Worm (Caenorhabditis elegans) whole organism, mixed stage, embryonic: ENCODE results near the gene C54E10.10.

Experiments used
- M03D4.4 ChIP-seq: sonication (generic microtip); optimal IDR thresholded peaks from 2 replicates; lab custom pipeline; 2017; ENCODE audit warnings: mild to moderate bottlenecking, missing genetic modification characterization, missing compliant biosample characterization
- bed-3 ChIP-seq: fragments of 200-800 bp; sonication (Bioruptor generic); optimal IDR thresholded peaks from 3 replicates; lab custom pipeline; 2018; ENCODE audit warnings: mild to moderate bottlenecking, missing genetic modification characterization, moderate library complexity, missing compliant biosample characterization
- ceh-39 ChIP-seq: fragments of 150-350 bp; optimal IDR thresholded peaks from 2 replicates; lab custom pipeline; 2014; ENCODE audit warnings: missing biosample characterization, missing genetic modification characterization
- ces-1 ChIP-seq: fragments of 150-350 bp; optimal IDR thresholded peaks from 2 replicates; lab custom pipeline; 2014; ENCODE audit warnings: missing biosample characterization, missing genetic modification reagents, missing genetic modification characterization
- cnd-1 ChIP-seq: fragments of 200-800 bp; sonication (Bioruptor generic); optimal IDR thresholded peaks from 2 replicates; lab custom pipeline; 2018; ENCODE audit warnings: mild to moderate bottlenecking, missing genetic modification characterization, missing compliant biosample characterization
- drap-1 ChIP-seq: fragments of 200-800 bp; sonication (Bioruptor generic); optimal IDR thresholded peaks from 3 replicates; lab custom pipeline; 2018; ENCODE audit warnings: mild to moderate bottlenecking, missing genetic modification characterization, missing compliant biosample characterization
- elt-1 ChIP-seq: sonication (generic microtip); optimal IDR thresholded peaks from 2 replicates; lab custom pipeline; 2017; ENCODE audit warnings: missing genetic modification characterization, mild to moderate bottlenecking, missing compliant biosample characterization, antibody characterized with exemption, moderate library complexity, borderline replicate concordance; ENCODE audit not compliant: insufficient read depth
- elt-3 ChIP-seq: fragments of 150-350 bp; optimal IDR thresholded peaks from 2 replicates; lab custom pipeline; 2014; ENCODE audit warnings: missing biosample characterization, missing genetic modification characterization
- flh-1 ChIP-seq: fragments of 200-800 bp; sonication (Bioruptor generic); optimal IDR thresholded peaks from 2 replicates; lab custom pipeline; 2018; ENCODE audit warnings: mild to moderate bottlenecking, missing genetic modification characterization, moderate library complexity, missing compliant biosample characterization
- ham-2 ChIP-seq: fragments of 200-800 bp; sonication (Bioruptor generic); optimal IDR thresholded peaks from 2 replicates; lab custom pipeline; 2018; ENCODE audit warnings: mild to moderate bottlenecking, missing genetic modification characterization, missing compliant biosample characterization
- hlh-1 ChIP-seq: fragments of 150-350 bp; optimal IDR thresholded peaks from 2 replicates; lab custom pipeline; 2014; ENCODE audit warnings: missing biosample characterization, missing genetic modification reagents, missing genetic modification characterization
- lin-13 ChIP-seq: fragments of 150-350 bp; optimal IDR thresholded peaks from 2 replicates; lab custom pipeline; 2014; ENCODE audit warnings: missing biosample characterization, missing genetic modification characterization
- lin-32 ChIP-seq: fragments of 200-800 bp; sonication (Bioruptor generic); optimal IDR thresholded peaks from 2 replicates; lab custom pipeline; 2018; ENCODE audit warnings: mild to moderate bottlenecking, missing genetic modification characterization, missing compliant biosample characterization
- lsy-2 ChIP-seq: fragments of 150-350 bp; optimal IDR thresholded peaks from 2 replicates; lab custom pipeline; 2014; ENCODE audit warnings: missing biosample characterization, missing genetic modification characterization
- mep-1 ChIP-seq: fragments of 150-350 bp; optimal IDR thresholded peaks from 2 replicates; lab custom pipeline; 2017; ENCODE audit warnings: missing biosample characterization, missing genetic modification reagents, missing genetic modification characterization, inconsistent platforms
- mls-2 ChIP-seq: sonication (generic microtip); optimal IDR thresholded peaks from 2 replicates; lab custom pipeline; 2016; ENCODE audit warnings: mild to moderate bottlenecking, missing genetic modification characterization, moderate library complexity, missing compliant biosample characterization
- nhr-12 ChIP-seq: fragments of 150-350 bp; optimal IDR thresholded peaks from 2 replicates; lab custom pipeline; 2014; ENCODE audit warnings: missing biosample characterization, missing genetic modification characterization
- nhr-2 ChIP-seq: fragments of 150-350 bp; optimal IDR thresholded peaks from 2 replicates; lab custom pipeline; 2014; ENCODE audit warnings: missing biosample characterization, missing genetic modification characterization
- nhr-237 ChIP-seq: fragments of 150-350 bp; optimal IDR thresholded peaks from 2 replicates; lab custom pipeline; 2014; ENCODE audit warnings: missing biosample characterization, missing genetic modification characterization
- nhr-28 ChIP-seq: fragments of 150-350 bp; optimal IDR thresholded peaks from 2 replicates; lab custom pipeline; 2014; ENCODE audit warnings: missing biosample characterization, missing genetic modification characterization
- nhr-76 ChIP-seq: sonication (generic microtip); optimal IDR thresholded peaks from 2 replicates; lab custom pipeline; 2017; ENCODE audit warnings: missing biosample characterization, missing genetic modification characterization
- pha-4 ChIP-seq: fragments of 150-350 bp; optimal IDR thresholded peaks from 2 replicates; lab custom pipeline; 2018; ENCODE audit warnings: missing biosample characterization, missing genetic modification reagents, missing genetic modification characterization
- sem-2 ChIP-seq: fragments of 200-800 bp; sonication (Bioruptor generic); optimal IDR thresholded peaks from 2 replicates; lab custom pipeline; 2018; ENCODE audit warnings: mild to moderate bottlenecking, missing genetic modification characterization, missing compliant biosample characterization
- sptf-1 ChIP-seq: sonication (generic microtip); optimal IDR thresholded peaks from 2 replicates; lab custom pipeline; 2017; ENCODE audit warnings: mild to moderate bottlenecking, missing genetic modification characterization, moderate library complexity, missing compliant biosample characterization
- tbx-8 ChIP-seq: fragments of 200-800 bp; sonication (Bioruptor generic); optimal IDR thresholded peaks from 2 replicates; lab custom pipeline; 2018; ENCODE audit warnings: mild to moderate bottlenecking, missing genetic modification characterization, moderate library complexity, missing compliant biosample characterization
- unc-120 ChIP-seq: sonication (generic microtip); optimal IDR thresholded peaks from 2 replicates; lab custom pipeline; 2017; ENCODE audit warnings: missing genetic modification characterization, missing compliant biosample characterization; ENCODE audit not compliant: poor library complexity, severe bottlenecking
- unc-39 ChIP-seq: fragments of 150-350 bp; optimal IDR thresholded peaks from 2 replicates; lab custom pipeline; 2014; ENCODE audit warnings: missing biosample characterization, missing genetic modification characterization
- unc-62 ChIP-seq: fragments of 150-350 bp; optimal IDR thresholded peaks from 2 replicates; lab custom pipeline; 2014; ENCODE audit warnings: missing biosample characterization, missing genetic modification reagents, missing genetic modification characterization
- zip-8 ChIP-seq: fragments of 150-350 bp; optimal IDR thresholded peaks from 2 replicates; lab custom pipeline; 2014; ENCODE audit warnings: missing biosample characterization, missing genetic modification characterization
- ztf-11 ChIP-seq: fragments of 150-350 bp; optimal IDR thresholded peaks from 2 replicates; lab custom pipeline; 2014; ENCODE audit warnings: missing biosample characterization, missing genetic modification characterization

The C54E10.10 gene

ce11 chrV:18803260-18803659 is at the start of gene C54E10.10:
Gene C54E10.10 (minus strand): TSS chrV:18803360.
- no peak for TF ChIP-seq elt-1 (tag; lab: Kevin White, UChicago)
- no peak for TF ChIP-seq pha-4 (tag; lab: Kevin White, UChicago)
- no peak for TF ChIP-seq bed-3 (GFP tag; lab: Kevin White, UChicago)
- TF ChIP-seq, all 35 proteins: peak for 0

- no peak for TF ChIP-seq nhr-12 (tag; lab: Kevin White, UChicago)
- TF ChIP-seq nhr-237 (tag; lab: Kevin White, UChicago): no peak
- TF ChIP-seq nhr-76 (tag; lab: Kevin White, UChicago): no peak
- TF ChIP-seq tbx-8 (GFP tag; lab: Kevin White, UChicago): no peak
- no peak for TF ChIP-seq lin-13 (tag; lab: Kevin White, UChicago)
- no peak for TF ChIP-seq ces-1 (GFP tag; lab: Kevin White, UChicago)
- TF ChIP-seq drap-1 (GFP tag; lab: Kevin White, UChicago): no peak
- TF ChIP-seq lin-32 (GFP tag; lab: Kevin White, UChicago): no peak
- no peak for TF ChIP-seq sptf-1 (tag; lab: Kevin White, UChicago)
- no peak for TF ChIP-seq elt-1 (tag; lab: Kevin White, UChicago)
- no peak for TF ChIP-seq flh-1
- TF ChIP-seq ztf-11 (tag; lab: Kevin White, UChicago): no peak
- no peak for TF ChIP-seq pha-4 (tag; lab: Kevin White, UChicago)
- TF ChIP-seq bed-3 (GFP tag; lab: Kevin White, UChicago): no peak
- TF ChIP-seq unc-62: no peak
- TF ChIP-seq zip-8 (tag; lab: Kevin White, UChicago): no peak
Observed at ce11 chrV:18848578-18848977, 45.4 kb upstream of the C54E10.10 start.

ce11 chrV:18846480-18846879 is 43.3 kb upstream of the C54E10.10 start, which contains the start of gene nhr-230:
Gene nhr-230 (plus strand): TSS chrV:18846780.
- TF ChIP-seq nhr-76 (tag; lab: Kevin White, UChicago): no peak
- TF ChIP-seq nhr-237 (tag; lab: Kevin White, UChicago): no peak
- TF ChIP-seq lin-32 (GFP tag; lab: Kevin White, UChicago): no peak
- no peak for TF ChIP-seq elt-3 (tag; lab: Kevin White, UChicago)
- TF ChIP-seq lsy-2 (tag; lab: Kevin White, UChicago): no peak

ce11 chrV:18842468-18842867 is 39.3 kb upstream of the C54E10.10 start:
- TF ChIP-seq M03D4.4: no peak
- no peak for TF ChIP-seq mep-1
- no peak for TF ChIP-seq nhr-237 (tag; lab: Kevin White, UChicago)
- no peak for TF ChIP-seq drap-1 (GFP tag; lab: Kevin White, UChicago)
- no peak for TF ChIP-seq flh-1
- no peak for TF ChIP-seq cnd-1
- no peak for TF ChIP-seq tbx-8 (GFP tag; lab: Kevin White, UChicago)
- no peak for TF ChIP-seq nhr-28 (tag; lab: Kevin White, UChicago)
- TF ChIP-seq lsy-2 (tag; lab: Kevin White, UChicago): no peak
- no peak for TF ChIP-seq ceh-39 (tag; lab: Kevin White, UChicago)
- TF ChIP-seq unc-39 (tag; lab: Kevin White, UChicago): no peak
- no peak for TF ChIP-seq nhr-2 (tag; lab: Kevin White, UChicago)
- TF ChIP-seq elt-3 (tag; lab: Kevin White, UChicago): no peak

- TF ChIP-seq sem-2 (GFP tag; lab: Kevin White, UChicago) (no peak), ztf-11 (tag; lab: Kevin White, UChicago) (no peak), mls-2 (tag; lab: Kevin White, UChicago) (no peak), bed-3 (GFP tag; lab: Kevin White, UChicago) (no peak), sptf-1 (tag; lab: Kevin White, UChicago) (no peak), hlh-1 (tag; lab: Kevin White, UChicago) (no peak), unc-120 (tag; lab: Kevin White, UChicago) (no peak), elt-3 (tag; lab: Kevin White, UChicago) (no peak), ham-2 (GFP tag; lab: Kevin White, UChicago) (no peak), pha-4 (tag; lab: Kevin White, UChicago) (no peak), unc-62 (no peak), M03D4.4 (no peak), drap-1 (GFP tag; lab: Kevin White, UChicago) (no peak), lsy-2 (tag; lab: Kevin White, UChicago) (no peak)
Observed at ce11 chrV:18838799-18839354, 35.7 kb upstream of the C54E10.10 start, which contains the start of gene nhr-65. Gene nhr-65 (plus strand): TSS chrV:18839304.
